Worm (Caenorhabditis elegans) whole organism, midembryonic: ENCODE results near the gene npax-2.

Source experiments
- T22C8.4 ChIP-seq: fragments of 200-800 bp; sonication (Bioruptor generic); IDR thresholded peaks from 2 replicates; pipeline ENCODE4 v1.3.6; 2022; ENCODE audit warnings: missing genetic modification characterization, missing compliant biosample characterization
- cog-1 ChIP-seq: sonication (generic microtip); optimal IDR thresholded peaks from 2 replicates; lab custom pipeline; 2016; ENCODE audit warnings: missing genetic modification characterization, missing compliant biosample characterization
- flt-1 ChIP-seq: fragments of 200-800 bp; sonication (Bioruptor generic); IDR thresholded peaks from 2 replicates; pipeline ENCODE4 v1.3.6; 2022; ENCODE audit warnings: missing genetic modification characterization, missing compliant biosample characterization
- klf-2 ChIP-seq: fragments of 200-800 bp; sonication (Bioruptor generic); conservative IDR thresholded peaks from 2 replicates; pipeline ENCODE4 v1.3.6; 2022; ENCODE audit warnings: missing genetic modification reagents, missing genetic modification characterization, missing compliant biosample characterization
- med-1 ChIP-seq: sonication (generic microtip); optimal IDR thresholded peaks from 2 replicates; lab custom pipeline; 2017; ENCODE audit warnings: missing genetic modification characterization, mild to moderate bottlenecking, missing compliant biosample characterization, antibody characterized with exemption, missing genetic modification reagents; ENCODE audit not compliant: insufficient read depth
- ref-1 ChIP-seq: fragments of 200-800 bp; sonication (Bioruptor generic); conservative IDR thresholded peaks from 2 replicates; pipeline ENCODE4 v1.3.6; 2022; ENCODE audit warnings: missing genetic modification reagents, missing genetic modification characterization, missing compliant biosample characterization
- tab-1 ChIP-seq: fragments of 200-800 bp; sonication (Bioruptor generic); IDR thresholded peaks from 2 replicates; pipeline ENCODE4 v1.3.6; 2022; ENCODE audit warnings: missing genetic modification characterization, missing compliant biosample characterization
- ztf-23 ChIP-seq: fragments of 200-800 bp; sonication (Bioruptor generic); IDR thresholded peaks from 2 replicates; pipeline ENCODE4 v1.3.6; 2022; ENCODE audit warnings: missing genetic modification reagents, missing genetic modification characterization, missing compliant biosample characterization
- ztf-29 ChIP-seq: fragments of 200-800 bp; sonication (Bioruptor generic); IDR thresholded peaks from 2 replicates; pipeline ENCODE4 v1.3.6; 2022; ENCODE audit warnings: missing genetic modification reagents, missing genetic modification characterization, missing compliant biosample characterization

The npax-2 gene

DNA sequence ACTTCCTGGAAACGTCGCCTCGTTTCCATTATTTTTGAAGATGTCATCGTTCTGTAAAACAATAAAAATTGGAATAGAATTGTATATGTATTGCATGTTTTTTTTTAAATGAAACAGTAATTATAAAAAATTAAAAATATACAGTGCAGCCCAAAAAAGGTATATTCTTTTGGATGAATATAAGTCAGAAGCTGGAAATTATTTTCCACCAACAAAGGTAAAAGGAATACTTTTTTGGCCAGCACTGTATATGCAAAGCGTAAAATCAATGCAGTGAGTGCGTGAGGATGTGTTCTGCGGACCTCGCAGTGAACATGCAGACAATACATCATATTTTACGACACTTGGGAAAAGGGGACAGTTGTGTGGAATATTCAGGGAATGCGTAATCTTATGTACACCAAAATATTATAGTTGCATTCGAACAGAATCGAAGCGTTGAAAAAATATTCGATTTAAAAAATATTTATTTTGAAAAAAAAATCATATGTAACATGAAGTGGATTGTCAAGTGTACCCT lies 26.5 kb upstream of the npax-2 start, which contains the start of gene F48B9.8:
Gene F48B9.8, minus strand, starts transcription at position 51 of the 520 bp plus-strand sequence.
- TF ChIP-seq ztf-29 (GFP tag; lab: Robert Waterston, UW), result no peak
- TF ChIP-seq T22C8.4, result peak; percentile 32; the same call in 1 of the 2 replicates

DNA sequence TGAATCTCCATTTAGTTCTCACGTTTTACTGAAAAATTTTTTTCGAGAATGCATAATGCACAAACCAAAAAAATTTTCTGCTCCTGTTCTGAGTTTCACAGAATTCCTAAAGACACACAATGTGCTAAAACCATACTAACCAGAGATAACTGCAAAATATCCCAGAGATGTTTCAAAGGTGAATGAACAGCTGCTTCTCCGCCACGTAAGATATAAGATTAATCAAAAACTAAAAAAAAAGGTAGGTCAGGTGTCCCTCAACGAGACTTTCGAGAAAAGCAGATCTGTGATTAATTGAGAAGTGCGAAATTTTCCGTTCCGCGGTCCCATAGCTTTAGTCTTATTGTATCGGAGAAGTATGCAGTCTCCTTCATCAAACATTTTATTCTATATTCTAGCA lies 14.8 kb upstream of the npax-2 start, which contains the start of gene F48B9.3:
Gene F48B9.3, plus strand, starts transcription at position 301 of the 400 bp plus-strand sequence.
- TF ChIP-seq klf-2 (no peak), ztf-23 (GFP tag; lab: Robert Waterston, UW) (no peak), T22C8.4 (no peak)

DNA sequence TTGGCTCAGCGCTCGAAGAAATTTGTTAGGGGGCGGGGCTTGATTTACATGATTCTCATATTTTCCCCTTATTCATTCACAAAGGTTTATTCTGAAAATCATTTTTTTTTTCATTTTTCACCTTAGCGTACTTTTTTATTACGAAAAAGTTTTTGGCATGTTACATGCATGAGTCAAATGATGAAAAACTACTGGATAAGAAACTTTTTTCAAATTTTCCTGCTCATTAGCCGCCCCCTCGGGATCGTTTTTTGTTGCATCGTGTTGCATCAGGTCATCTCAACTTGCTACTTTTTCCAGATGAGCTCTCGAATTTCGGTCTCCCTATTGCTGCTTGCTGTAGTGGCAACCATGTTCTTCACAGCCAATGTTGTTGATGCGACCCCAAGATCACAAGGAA lies 13.2 kb upstream of the npax-2 start, which contains the start of gene pdf-2:
Gene pdf-2, plus strand, starts transcription at position 301 of the 400 bp plus-strand sequence.
- TF ChIP-seq ztf-29 (GFP tag; lab: Robert Waterston, UW) (no peak), ref-1 (GFP tag; lab: Robert Waterston, UW) (no peak), ztf-23 (GFP tag; lab: Robert Waterston, UW) (no peak), T22C8.4 (no peak), med-1 (GFP tag; lab: Kevin White, UChicago) (no peak)

DNA sequence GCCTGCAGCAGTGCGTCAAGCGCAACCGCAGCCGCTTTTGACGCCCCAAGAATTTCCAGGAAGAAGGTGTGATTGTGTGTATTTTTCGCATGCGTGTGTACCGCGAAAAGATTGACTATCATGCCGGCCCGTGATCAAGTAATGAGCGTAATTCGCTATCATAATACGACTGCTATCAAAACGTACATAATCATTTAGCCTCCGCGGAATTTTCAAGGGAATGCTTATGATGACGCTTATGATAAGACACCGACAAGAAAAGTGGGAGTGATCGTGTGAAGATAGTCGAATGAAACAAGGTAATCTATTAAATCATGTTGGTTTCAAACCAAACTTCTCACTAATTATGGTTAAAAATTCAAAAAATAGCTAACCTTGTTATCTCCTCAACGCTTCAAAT lies 7.9 kb upstream of the npax-2 start:
- TF ChIP-seq tab-1 (GFP tag; lab: Robert Waterston, UW) (no peak), ref-1 (GFP tag; lab: Robert Waterston, UW) (no peak), flt-1 (GFP tag; lab: Robert Waterston, UW) (no peak), ztf-23 (GFP tag; lab: Robert Waterston, UW) (no peak), klf-2 (no peak), ztf-29 (GFP tag; lab: Robert Waterston, UW) (no peak), cog-1 (tag; lab: Kevin White, UChicago) (no peak), T22C8.4 (no peak), med-1 (GFP tag; lab: Kevin White, UChicago) (no peak)

DNA sequence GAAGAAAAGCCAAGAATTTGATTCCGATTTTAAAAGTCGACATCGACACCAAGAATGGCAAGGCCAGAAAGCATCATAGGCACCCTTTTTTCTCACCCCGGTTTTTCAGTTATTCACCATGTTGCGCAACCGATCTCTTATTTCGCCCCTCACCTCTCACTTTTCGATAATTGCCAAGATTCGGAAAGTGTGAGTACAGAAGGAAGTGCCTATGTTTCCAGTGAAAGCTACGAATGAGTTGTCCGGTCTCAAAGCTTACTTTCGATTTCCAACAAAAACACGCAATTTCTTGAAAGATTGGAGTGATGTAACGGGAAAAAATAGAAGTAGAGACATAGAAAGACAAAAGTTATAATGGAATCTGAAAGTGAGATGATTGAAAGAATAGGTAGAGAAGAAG lies 3.9 kb upstream of the npax-2 start:
- TF ChIP-seq med-1 (GFP tag; lab: Kevin White, UChicago) (no peak), ref-1 (GFP tag; lab: Robert Waterston, UW) (no peak), klf-2 (no peak), ztf-23 (GFP tag; lab: Robert Waterston, UW) (no peak), flt-1 (GFP tag; lab: Robert Waterston, UW) (no peak), ztf-29 (GFP tag; lab: Robert Waterston, UW) (no peak), cog-1 (tag; lab: Kevin White, UChicago) (no peak), tab-1 (GFP tag; lab: Robert Waterston, UW) (no peak), T22C8.4 (no peak)

DNA sequence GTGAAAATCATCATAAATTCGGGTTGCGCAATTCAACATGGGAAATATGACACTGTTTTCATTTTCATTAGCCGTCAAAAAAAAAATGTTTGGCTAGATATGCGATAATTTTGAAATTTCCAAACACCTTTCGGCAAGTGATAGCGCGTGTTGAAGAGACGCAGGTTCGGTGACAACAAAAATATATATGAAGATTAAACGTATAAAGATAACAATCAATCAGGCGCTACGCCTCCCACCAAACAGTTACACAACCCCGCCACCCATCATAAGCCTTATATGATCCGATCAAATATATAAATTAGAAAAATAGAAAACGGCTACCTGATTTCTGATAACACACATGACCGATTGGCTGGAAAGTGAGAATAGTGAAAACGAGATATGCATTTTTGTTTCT lies 2.2 kb upstream of the npax-2 start:
- TF ChIP-seq ref-1 (GFP tag; lab: Robert Waterston, UW), result no peak
- TF ChIP-seq ztf-23 (GFP tag; lab: Robert Waterston, UW), result no peak
- no peak for TF ChIP-seq flt-1 (GFP tag; lab: Robert Waterston, UW)
- no peak for TF ChIP-seq T22C8.4
- no peak for TF ChIP-seq klf-2
- no peak for TF ChIP-seq ztf-29 (GFP tag; lab: Robert Waterston, UW)
- no peak for TF ChIP-seq med-1 (GFP tag; lab: Kevin White, UChicago)
- TF ChIP-seq cog-1 (tag; lab: Kevin White, UChicago), result no peak
- no peak for TF ChIP-seq tab-1 (GFP tag; lab: Robert Waterston, UW)

DNA sequence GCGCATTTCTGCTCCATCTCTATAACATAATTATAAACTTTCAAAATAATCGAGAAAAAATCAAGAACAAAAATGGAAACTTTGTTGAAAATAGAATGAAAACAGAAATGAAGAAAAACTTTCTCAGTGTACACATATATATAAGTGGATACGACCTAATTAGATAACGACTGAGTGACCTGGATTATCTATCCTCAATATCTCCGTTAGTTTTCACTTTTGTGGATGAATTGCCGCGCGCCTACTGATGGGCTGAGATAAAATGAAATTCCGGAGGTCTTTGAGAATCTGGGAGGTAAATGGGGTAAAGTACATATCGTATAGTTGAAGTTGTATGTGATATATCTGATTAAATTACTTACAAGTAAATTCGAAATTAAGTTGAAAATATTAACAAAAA lies 4.3 kb downstream of the npax-2 start, which contains the start of gene dpy-3:
Gene dpy-3, minus strand, starts transcription at position 19 of the 400 bp plus-strand sequence.
- TF ChIP-seq klf-2 (no peak), tab-1 (GFP tag; lab: Robert Waterston, UW) (no peak), flt-1 (GFP tag; lab: Robert Waterston, UW) (no peak), ref-1 (GFP tag; lab: Robert Waterston, UW) (no peak), med-1 (GFP tag; lab: Kevin White, UChicago) (no peak), ztf-23 (GFP tag; lab: Robert Waterston, UW) (no peak), T22C8.4 (no peak), ztf-29 (GFP tag; lab: Robert Waterston, UW) (no peak), cog-1 (tag; lab: Kevin White, UChicago) (no peak)

DNA sequence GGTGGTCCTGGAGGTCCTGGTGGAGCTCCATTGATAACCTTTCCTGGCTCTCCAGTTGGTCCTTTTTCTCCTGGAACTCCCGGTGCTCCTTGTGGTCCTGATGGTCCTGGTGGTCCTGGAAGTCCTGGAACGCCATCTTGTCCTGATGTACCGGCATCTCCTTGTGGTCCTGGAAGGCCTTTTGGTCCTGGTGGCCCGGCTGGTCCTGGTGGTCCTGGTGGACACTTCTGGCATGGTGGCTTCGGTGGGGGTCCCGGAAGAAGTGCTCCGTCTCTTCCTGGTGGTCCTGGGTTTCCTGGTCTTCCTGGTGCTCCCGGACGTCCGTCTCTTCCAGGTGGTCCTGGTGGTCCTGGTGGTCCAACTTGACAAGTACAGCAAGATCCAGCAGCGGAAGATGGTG lies 5.0 kb downstream of the npax-2 start:
- TF ChIP-seq ref-1 (GFP tag; lab: Robert Waterston, UW) (no peak), T22C8.4 (no peak), ztf-23 (GFP tag; lab: Robert Waterston, UW) (no peak), tab-1 (GFP tag; lab: Robert Waterston, UW) (no peak), klf-2 (no peak), cog-1 (tag; lab: Kevin White, UChicago) (no peak), ztf-29 (GFP tag; lab: Robert Waterston, UW) (no peak), flt-1 (GFP tag; lab: Robert Waterston, UW) (no peak), med-1 (GFP tag; lab: Kevin White, UChicago) (no peak)

DNA sequence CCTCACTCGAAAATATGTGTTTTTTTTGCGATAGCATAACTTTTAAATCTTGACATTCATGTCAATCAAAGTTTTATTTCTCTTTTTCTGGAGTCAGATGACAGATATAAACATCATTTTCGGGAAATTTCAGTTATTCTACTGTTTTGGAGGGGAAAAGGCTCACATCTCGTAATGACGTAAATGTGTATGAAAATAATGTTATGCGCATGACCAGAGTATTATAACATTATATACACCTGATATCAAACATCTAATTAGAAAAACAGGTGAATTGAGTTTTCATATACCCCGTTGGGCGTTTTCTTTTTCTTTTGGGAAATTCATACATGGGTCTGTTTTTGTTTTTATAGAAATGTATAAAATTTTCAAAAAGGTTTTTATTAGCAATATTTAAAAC lies 5.7 kb downstream of the npax-2 start:
- TF ChIP-seq ztf-23 (GFP tag; lab: Robert Waterston, UW) (no peak), ztf-29 (GFP tag; lab: Robert Waterston, UW) (no peak), T22C8.4 (no peak), cog-1 (tag; lab: Kevin White, UChicago) (no peak), tab-1 (GFP tag; lab: Robert Waterston, UW) (no peak), flt-1 (GFP tag; lab: Robert Waterston, UW) (no peak), med-1 (GFP tag; lab: Kevin White, UChicago) (no peak), ref-1 (GFP tag; lab: Robert Waterston, UW) (no peak), klf-2 (no peak)

DNA sequence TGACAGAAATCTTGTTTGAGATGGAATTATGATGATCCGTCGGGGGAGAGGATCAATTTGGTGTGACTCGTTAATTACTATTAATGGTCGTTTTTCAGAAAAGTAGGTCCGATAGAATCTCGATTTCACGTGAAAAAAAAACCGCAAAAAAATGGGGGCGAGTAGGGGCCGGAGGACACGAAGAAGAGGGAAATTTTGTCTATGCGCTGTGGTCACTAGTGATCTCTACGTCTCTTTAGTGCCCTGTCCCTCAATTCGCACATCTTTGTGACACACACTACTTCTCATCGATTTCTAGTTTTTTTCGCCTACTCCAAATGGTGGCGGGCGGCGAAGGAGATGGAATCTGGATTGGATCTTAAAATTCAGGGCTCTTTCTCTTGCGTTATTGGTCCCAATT lies 9.3 kb downstream of the npax-2 start:
- TF ChIP-seq ztf-23 (GFP tag; lab: Robert Waterston, UW) (0 out of 2 replicates have a peak, but pooled peaks have one; percentile 28), med-1 (GFP tag; lab: Kevin White, UChicago) (no peak)
